Fruit fly (Drosophila melanogaster) whole organism, embryonic: ENCODE results near the gene Pp2A-29B.

Experiments
- Adf1 ChIP-seq: fragments of 200-800 bp; sonication (Bioruptor generic); IDR thresholded peaks from 2 replicates; pipeline ENCODE4 v1.3.6; 2022; ENCODE audit warnings: missing biosample characterization, missing genetic modification characterization
- Aef1 ChIP-seq: fragments of 200-800 bp; sonication (Bioruptor generic); IDR thresholded peaks from 3 replicates; pipeline ENCODE4 v1.3.6; 2022; ENCODE audit warnings: missing biosample characterization, missing genetic modification characterization
- Atf3 ChIP-seq: fragments of 200-800 bp; sonication (Bioruptor generic); optimal IDR thresholded peaks from 3 replicates; lab custom pipeline; 2016; ENCODE audit warnings: missing biosample characterization, missing genetic modification characterization
- BEAF-32 ChIP-seq: fragments of 200-800 bp; sonication (Bioruptor generic); optimal IDR thresholded peaks from 3 replicates; lab custom pipeline; 2017; ENCODE audit warnings: missing biosample characterization, missing genetic modification characterization, mild to moderate bottlenecking, moderate library complexity, missing genetic modification reagents
- Bdp1 ChIP-seq: fragments of 200-800 bp; sonication (Bioruptor generic); optimal IDR thresholded peaks from 3 replicates; lab custom pipeline; 2016; ENCODE audit warnings: missing biosample characterization, missing genetic modification characterization
- Bteb2 ChIP-seq: fragments of 200-800 bp; sonication (Bioruptor generic); optimal IDR thresholded peaks from 2 replicates; lab custom pipeline; 2016; ENCODE audit warnings: missing biosample characterization, missing genetic modification characterization
- CG10321 ChIP-seq: fragments of 200-800 bp; sonication (Bioruptor generic); IDR thresholded peaks from 2 replicates; pipeline ENCODE4 v1.3.6; 2022; ENCODE audit warnings: missing biosample characterization, missing genetic modification characterization
- CG11093 ChIP-seq: fragments of 200-800 bp; sonication (Bioruptor generic); IDR thresholded peaks from 3 replicates; pipeline ENCODE4 v1.3.6; 2022; ENCODE audit warnings: missing biosample characterization, missing genetic modification characterization
- CG11398 ChIP-seq: fragments of 200-800 bp; sonication (Bioruptor generic); optimal IDR thresholded peaks from 2 replicates; lab custom pipeline; 2016; ENCODE audit warnings: missing biosample characterization, missing genetic modification characterization
- CG12299 ChIP-seq: fragments of 200-800 bp; sonication (Bioruptor generic); optimal IDR thresholded peaks from 2 replicates; lab custom pipeline; 2018; ENCODE audit warnings: missing biosample characterization, mild to moderate bottlenecking, missing genetic modification characterization
- CG1233 ChIP-seq: fragments of 200-800 bp; sonication (Bioruptor generic); optimal IDR thresholded peaks from 4 replicates; lab custom pipeline; 2018; ENCODE audit warnings: missing biosample characterization, mild to moderate bottlenecking, missing genetic modification characterization
- CG14667 ChIP-seq: fragments of 200-800 bp; sonication (Bioruptor generic); IDR thresholded peaks from 2 replicates; pipeline ENCODE4 v1.3.6; 2022; ENCODE audit warnings: missing biosample characterization, missing genetic modification characterization
- CG17361 ChIP-seq: fragments of 200-800 bp; sonication (Bioruptor generic); IDR thresholded peaks from 3 replicates; pipeline ENCODE4 v1.3.6; 2022; ENCODE audit warnings: missing biosample characterization, missing genetic modification characterization
- CG18619 ChIP-seq: fragments of 200-800 bp; sonication (Bioruptor generic); optimal IDR thresholded peaks from 3 replicates; lab custom pipeline; 2017; ENCODE audit warnings: missing biosample characterization, mild to moderate bottlenecking, missing genetic modification characterization
- CG2199 ChIP-seq: fragments of 200-800 bp; sonication (Bioruptor generic); IDR thresholded peaks from 3 replicates; pipeline ENCODE4 v1.3.6; 2022; ENCODE audit warnings: missing biosample characterization, missing genetic modification characterization
- CG2875 ChIP-seq: fragments of 200-800 bp; sonication (Bioruptor generic); optimal IDR thresholded peaks from 2 replicates; lab custom pipeline; 2017; ENCODE audit warnings: missing biosample characterization, mild to moderate bottlenecking, missing genetic modification characterization, missing genetic modification reagents
- CG3065 ChIP-seq: fragments of 200-800 bp; sonication (Bioruptor generic); optimal IDR thresholded peaks from 2 replicates; lab custom pipeline; 2016; ENCODE audit warnings: missing biosample characterization, missing genetic modification characterization
- CG31365 ChIP-seq: fragments of 200-800 bp; sonication (Bioruptor generic); optimal IDR thresholded peaks from 2 replicates; lab custom pipeline; 2018; ENCODE audit warnings: missing biosample characterization, mild to moderate bottlenecking, missing genetic modification characterization
- CG3847 ChIP-seq: fragments of 200-800 bp; sonication (Bioruptor generic); IDR thresholded peaks from 2 replicates; pipeline ENCODE4 v1.3.6; 2022; ENCODE audit warnings: missing biosample characterization, missing genetic modification characterization
- CG4282 ChIP-seq: fragments of 200-800 bp; sonication (Bioruptor generic); optimal IDR thresholded peaks from 2 replicates; lab custom pipeline; 2016; ENCODE audit warnings: missing biosample characterization, missing genetic modification characterization
- CG5953 ChIP-seq: fragments of 200-800 bp; sonication (Bioruptor generic); IDR thresholded peaks from 2 replicates; pipeline ENCODE4 v1.3.6; 2022; ENCODE audit warnings: missing biosample characterization, missing genetic modification characterization
- CG7839 ChIP-seq: fragments of 200-800 bp; sonication (Bioruptor generic); optimal IDR thresholded peaks from 3 replicates; lab custom pipeline; 2018; ENCODE audit warnings: missing biosample characterization, mild to moderate bottlenecking, missing genetic modification characterization, moderate library complexity
- CG8089 ChIP-seq: fragments of 200-800 bp; sonication (Bioruptor generic); optimal IDR thresholded peaks from 3 replicates; lab custom pipeline; 2016; ENCODE audit warnings: missing biosample characterization, missing genetic modification characterization
- Camta ChIP-seq: fragments of 200-800 bp; sonication (Bioruptor generic); optimal IDR thresholded peaks from 2 replicates; lab custom pipeline; 2016; ENCODE audit warnings: missing biosample characterization, missing genetic modification characterization
- Chrac-16 ChIP-seq: fragments of 200-800 bp; sonication (Bioruptor generic); optimal IDR thresholded peaks from 3 replicates; lab custom pipeline; 2016; ENCODE audit warnings: missing biosample characterization, missing genetic modification characterization
- D19A ChIP-seq: fragments of 200-800 bp; optimal IDR thresholded peaks from 3 replicates; lab custom pipeline; 2019; ENCODE audit warnings: missing biosample characterization, mild to moderate bottlenecking, missing genetic modification characterization, moderate library complexity
- Hmr ChIP-seq: fragments of 200-800 bp; sonication (Bioruptor generic); optimal IDR thresholded peaks from 3 replicates; lab custom pipeline; 2017; ENCODE audit warnings: mild to moderate bottlenecking, missing biosample characterization, missing genetic modification reagents, missing genetic modification characterization
- Lim3 ChIP-seq: fragments of 200-800 bp; sonication (Bioruptor generic); IDR thresholded peaks from 2 replicates; pipeline ENCODE4 v1.3.6; 2022; ENCODE audit warnings: missing biosample characterization, missing genetic modification characterization
- MBD-R2 ChIP-seq: fragments of 200-800 bp; sonication (Bioruptor generic); IDR thresholded peaks from 2 replicates; pipeline ENCODE4 v1.3.6; 2022; ENCODE audit warnings: missing biosample characterization, missing genetic modification characterization
- MTF-1 ChIP-seq: fragments of 200-800 bp; sonication (Bioruptor generic); optimal IDR thresholded peaks from 2 replicates; lab custom pipeline; 2018; ENCODE audit warnings: missing biosample characterization, mild to moderate bottlenecking, missing genetic modification characterization, borderline replicate concordance
- Med ChIP-seq: fragments of 200-800 bp; sonication (Bioruptor generic); peaks from one replicate; lab custom pipeline; 2016; ENCODE audit warnings: missing biosample characterization, missing genetic modification characterization, mild to moderate bottlenecking, inconsistent platforms, moderate library complexity
- Oaz ChIP-seq: fragments of 200-800 bp; sonication (Bioruptor generic); IDR thresholded peaks from 2 replicates; pipeline ENCODE4 v1.3.6; 2022; ENCODE audit warnings: missing biosample characterization, missing genetic modification characterization
- Sox100B ChIP-seq: fragments of 200-800 bp; sonication (Bioruptor generic); optimal IDR thresholded peaks from 3 replicates; lab custom pipeline; 2018; ENCODE audit warnings: missing biosample characterization, mild to moderate bottlenecking, missing genetic modification characterization
- Stat92E ChIP-seq, 3 experiments: fragments of >200 bp in 2 of 3; fragments of 200-800 bp in 1 of 3; sonication (Bioruptor generic) in 1 of 3; optimal IDR thresholded peaks; 2 replicates each; lab custom pipeline; 2017 to 2019; ENCODE audit warnings: missing biosample characterization in 3 of 3, missing genetic modification characterization in 3 of 3, mild to moderate bottlenecking in 1 of 3, moderate library complexity in 1 of 3
- Trl ChIP-seq, 3 experiments: fragments of >200 bp in 2 of 3; fragments of 200-800 bp in 1 of 3; sonication (Bioruptor generic) in 1 of 3; optimal IDR thresholded peaks; 2 replicates in 1 of 3; 3 replicates in 2 of 3; lab custom pipeline; 2016 to 2017; ENCODE audit warnings: missing biosample characterization in 1 of 3, missing genetic modification characterization in 1 of 3
- YL-1 ChIP-seq: fragments of 200-800 bp; sonication (Bioruptor generic); optimal IDR thresholded peaks from 3 replicates; lab custom pipeline; 2017; ENCODE audit warnings: missing biosample characterization, mild to moderate bottlenecking, missing genetic modification characterization
- az2 ChIP-seq: fragments of 200-800 bp; sonication (Bioruptor generic); optimal IDR thresholded peaks from 3 replicates; lab custom pipeline; 2016; ENCODE audit warnings: missing biosample characterization, missing genetic modification characterization
- bcd ChIP-seq: fragments of 200-800 bp; sonication (Bioruptor generic); optimal IDR thresholded peaks from 2 replicates; lab custom pipeline; 2017; ENCODE audit warnings: missing biosample characterization, mild to moderate bottlenecking, missing genetic modification characterization
- bowl ChIP-seq: fragments of 200-800 bp; sonication (Bioruptor generic); IDR thresholded peaks from 2 replicates; pipeline ENCODE4 v1.3.6; 2022; ENCODE audit warnings: missing biosample characterization, missing genetic modification characterization
- cato ChIP-seq: fragments of 200-800 bp; sonication (Bioruptor generic); optimal IDR thresholded peaks from 2 replicates; lab custom pipeline; 2016; ENCODE audit warnings: missing biosample characterization, missing genetic modification characterization, borderline replicate concordance
- dati ChIP-seq: fragments of 200-800 bp; sonication (Bioruptor generic); IDR thresholded peaks from 2 replicates; pipeline ENCODE4 v1.3.6; 2022; ENCODE audit warnings: missing biosample characterization, missing genetic modification characterization
- disco-r ChIP-seq: fragments of 200-800 bp; sonication (Bioruptor generic); optimal IDR thresholded peaks from 2 replicates; lab custom pipeline; 2016; ENCODE audit warnings: missing biosample characterization, missing genetic modification characterization
- exex ChIP-seq: fragments of 200-800 bp; sonication (Bioruptor generic); optimal IDR thresholded peaks from 4 replicates; lab custom pipeline; 2018; ENCODE audit warnings: missing biosample characterization, mild to moderate bottlenecking, missing genetic modification characterization, moderate library complexity
- hb ChIP-seq: fragments of 200-800 bp; sonication (Bioruptor generic); IDR thresholded peaks from 3 replicates; pipeline ENCODE4 v1.3.6; 2022; ENCODE audit warnings: missing biosample characterization, missing genetic modification characterization; ENCODE audit not compliant: partially characterized antibody
- psq ChIP-seq: fragments of 200-800 bp; sonication (Bioruptor generic); optimal IDR thresholded peaks from 2 replicates; lab custom pipeline; 2017; ENCODE audit warnings: missing biosample characterization, missing genetic modification characterization
- sens ChIP-seq: fragments of 200-800 bp; sonication (Bioruptor generic); peaks from one replicate; lab custom pipeline; 2016; ENCODE audit warnings: missing biosample characterization, missing genetic modification characterization
- trem ChIP-seq: fragments of 200-800 bp; optimal IDR thresholded peaks from 3 replicates; lab custom pipeline; 2019; ENCODE audit warnings: missing biosample characterization, mild to moderate bottlenecking, missing genetic modification characterization, moderate library complexity
- twi ChIP-seq: fragments of 200-800 bp; optimal IDR thresholded peaks from 2 replicates; lab custom pipeline; 2019; ENCODE audit warnings: missing biosample characterization, mild to moderate bottlenecking, missing genetic modification characterization, moderate library complexity
- z ChIP-seq: fragments of 200-800 bp; sonication (Bioruptor generic); IDR thresholded peaks from 3 replicates; pipeline ENCODE4 v1.3.6; 2022; ENCODE audit warnings: missing biosample characterization, missing genetic modification characterization

Gene Pp2A-29B

DNA sequence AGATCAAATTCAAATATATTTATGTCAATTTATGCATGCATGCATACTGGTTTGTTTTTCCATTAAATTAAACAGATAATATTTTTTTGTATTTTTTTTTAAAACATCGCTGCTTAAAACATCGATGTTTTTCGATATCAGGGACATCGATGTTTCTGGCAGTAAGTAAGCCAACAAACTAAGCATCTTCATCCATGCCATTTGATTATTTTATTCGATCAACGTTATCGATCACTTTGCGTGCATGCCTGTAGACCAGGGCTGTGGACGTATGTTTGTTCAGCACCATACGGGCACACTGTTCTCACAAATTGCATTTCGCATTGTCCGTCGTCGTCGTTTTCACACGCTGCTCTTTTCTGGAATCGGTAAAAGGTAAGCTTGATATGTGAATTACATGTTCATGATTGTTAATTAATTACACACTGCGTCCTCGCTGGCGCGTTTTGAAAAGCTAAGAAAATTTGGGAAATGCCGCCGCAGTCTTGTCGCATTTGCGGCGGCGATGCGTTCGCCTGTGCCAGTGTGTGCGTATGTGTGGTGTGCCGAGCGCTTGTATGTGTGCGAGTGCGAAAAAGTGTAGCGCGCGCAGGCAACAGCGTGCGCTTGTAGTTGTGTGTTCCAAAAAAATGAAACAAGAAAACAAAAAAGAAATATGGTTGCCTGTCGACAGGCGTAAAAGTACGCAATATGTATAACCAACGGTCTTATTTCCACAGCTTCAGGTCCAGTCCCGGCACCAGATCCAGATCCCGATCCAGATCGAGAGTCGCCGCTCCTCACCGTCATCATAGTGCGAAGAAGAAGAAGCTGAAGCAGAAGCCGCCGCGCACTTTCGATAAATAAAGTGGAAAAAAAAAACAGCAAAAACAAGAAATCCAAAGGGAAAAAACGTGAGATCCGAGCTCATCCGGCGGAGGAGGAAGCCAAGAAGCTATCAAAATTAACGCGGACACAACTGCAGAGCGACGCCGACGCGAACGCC, 37.7 kb downstream of the Pp2A-29B start, which contains the start of gene emb (continued):
- peak; percentile 42; the same call in 1 of the 2 replicates for TF ChIP-seq Adf1 (GFP tag; lab: Robert Waterston, UW)
- peak; percentile 93 for TF ChIP-seq Med
- no peak for TF ChIP-seq CG11398
- TF ChIP-seq Atf3 (GFP tag; lab: Kevin White, UChicago) = no peak
- no peak for TF ChIP-seq Aef1 (GFP tag; lab: Robert Waterston, UW)
- peak; percentile 15 for TF ChIP-seq CG18619 (GFP tag; lab: Kevin White, UChicago)
- TF ChIP-seq CG2199 (GFP tag; lab: Robert Waterston, UW) = no peak
- no peak for TF ChIP-seq MTF-1 (GFP tag; lab: Kevin White, UChicago)
- no peak for TF ChIP-seq exex (tag; lab: Kevin White, UChicago)
- TF ChIP-seq twi (tag; lab: Kevin White, UChicago) = peak; percentile 40
- TF ChIP-seq CG7839 (tag; lab: Kevin White, UChicago) = no peak
- TF ChIP-seq CG8089 (GFP tag; lab: Kevin White, UChicago) = peak; percentile 43
- no peak for TF ChIP-seq CG2875
- TF ChIP-seq CG10321 (GFP tag; lab: Robert Waterston, UW) = no peak
- TF ChIP-seq trem = peak; percentile 68
- peak; percentile 59 for TF ChIP-seq CG3847 (GFP tag; lab: Robert Waterston, UW)
- TF ChIP-seq Chrac-16 (GFP tag; lab: Kevin White, UChicago) = peak; percentile 56
- peak; percentile 85 for TF ChIP-seq YL-1
- TF ChIP-seq Trl (optimal IDR thresholded peaks at IDR 0.05; lab: Kevin White, UChicago) = no peak
- TF ChIP-seq Trl (GFP tag; optimal IDR thresholded peaks at IDR 0.05; lab: Kevin White, UChicago) = peak; percentile 50
- TF ChIP-seq CG17361 (GFP tag; lab: Robert Waterston, UW) = peak; percentile 66; the same call in 2 of the 3 replicates
- no peak for TF ChIP-seq CG5953
- TF ChIP-seq CG11093 (GFP tag; lab: Robert Waterston, UW) = no peak
- TF ChIP-seq CG4282 (GFP tag; lab: Kevin White, UChicago) = no peak
- no peak for TF ChIP-seq Oaz (GFP tag; lab: Robert Waterston, UW)
- TF ChIP-seq dati (GFP tag; lab: Robert Waterston, UW) = no peak
- no peak for TF ChIP-seq Lim3 (GFP tag; lab: Robert Waterston, UW)
- peak; percentile 40 for TF ChIP-seq CG1233 (GFP tag; lab: Kevin White, UChicago)
- TF ChIP-seq Hmr = peak; percentile 80
- no peak for TF ChIP-seq CG14667 (GFP tag; lab: Robert Waterston, UW)
- no peak for TF ChIP-seq CG31365 (tag; lab: Kevin White, UChicago)
- TF ChIP-seq bcd = peak; percentile 68
- TF ChIP-seq MBD-R2 (GFP tag; lab: Robert Waterston, UW) = peak; percentile 69
- TF ChIP-seq Camta (GFP tag; lab: Kevin White, UChicago) = no peak
- no peak for TF ChIP-seq CG12299
- peak; percentile 14 for TF ChIP-seq Bteb2 (GFP tag; lab: Kevin White, UChicago)
- peak; percentile 91 for TF ChIP-seq BEAF-32 (GFP tag; lab: Kevin White, UChicago)
- TF ChIP-seq psq (GFP tag; lab: Kevin White, UChicago) = peak; percentile 19
- no peak for TF ChIP-seq CG3065
- TF ChIP-seq hb (GFP tag; lab: Robert Waterston, UW) = peak; percentile 99
- TF ChIP-seq D19A (tag; lab: Kevin White, UChicago) = peak; percentile 19
- TF ChIP-seq Bdp1 (GFP tag; lab: Kevin White, UChicago) = peak; percentile 23
- TF ChIP-seq z (GFP tag; lab: Robert Waterston, UW) = no peak
- no peak for TF ChIP-seq Sox100B (GFP tag; lab: Kevin White, UChicago)
- no peak for TF ChIP-seq bowl (GFP tag; lab: Robert Waterston, UW)
- peak; percentile 13 for TF ChIP-seq cato (GFP tag; lab: Kevin White, UChicago)
- TF ChIP-seq Stat92E (GFP tag; optimal IDR thresholded peaks at IDR 0.05; lab: Kevin White, UChicago) = no peak
- peak; percentile 88 for TF ChIP-seq sens
- TF ChIP-seq az2 = peak; percentile 51
- peak; percentile 34 for TF ChIP-seq disco-r (GFP tag; lab: Kevin White, UChicago)
